Worm (Caenorhabditis elegans): Measurements from ENCODE around the gene cla-1.

The cla-1 gene

ce11 chrIV:7551254-7551653, 37.5 kb upstream of the cla-1 start:
- no peak for TF ChIP-seq ces-1 (GFP tag; optimal IDR thresholded peaks at IDR 0.05)
- no peak for TF ChIP-seq nhr-76 (tag; optimal IDR thresholded peaks at IDR 0.05)
- no peak for TF ChIP-seq tbx-8 (GFP tag; optimal IDR thresholded peaks at IDR 0.05)
- no peak for TF ChIP-seq hlh-1 (tag; optimal IDR thresholded peaks at IDR 0.05)
- TF ChIP-seq mab-5 (tag; optimal IDR thresholded peaks at IDR 0.05): no peak
- no peak for TF ChIP-seq ztf-11 (tag; optimal IDR thresholded peaks at IDR 0.05)
- no peak for TF ChIP-seq bed-3 (GFP tag; optimal IDR thresholded peaks at IDR 0.05)

- TF ChIP-seq tbx-8 (GFP tag; optimal IDR thresholded peaks at IDR 0.05): no peak
- TF ChIP-seq elt-1 (tag; optimal IDR thresholded peaks at IDR 0.05; ENCODE audit: borderline replicate concordance, insufficient read depth): no peak
- no peak for TF ChIP-seq mls-2 (tag; optimal IDR thresholded peaks at IDR 0.05)
- no peak for TF ChIP-seq blmp-1 (tag; optimal IDR thresholded peaks at IDR 0.05)
- TF ChIP-seq hlh-1 (tag; optimal IDR thresholded peaks at IDR 0.05): no peak
- TF ChIP-seq ceh-39 (tag; optimal IDR thresholded peaks at IDR 0.05): no peak
- no peak for TF ChIP-seq unc-39 (tag; optimal IDR thresholded peaks at IDR 0.05)
- TF ChIP-seq ztf-11 (tag; optimal IDR thresholded peaks at IDR 0.05): no peak
- TF ChIP-seq lin-32 (GFP tag; optimal IDR thresholded peaks at IDR 0.05): no peak
- no peak for TF ChIP-seq ham-2 (GFP tag; optimal IDR thresholded peaks at IDR 0.05)
- TF ChIP-seq nhr-2 (tag; optimal IDR thresholded peaks at IDR 0.05): no peak
- no peak for TF ChIP-seq snpc-4 (tag; optimal IDR thresholded peaks at IDR 0.05)
- no peak for TF ChIP-seq unc-120 (tag; optimal IDR thresholded peaks at IDR 0.05; ENCODE audit: poor library complexity, severe bottlenecking)
- TF ChIP-seq flh-1 (GFP tag; optimal IDR thresholded peaks at IDR 0.05): no peak
- TF ChIP-seq M03D4.4 (tag; optimal IDR thresholded peaks at IDR 0.05): no peak
- TF ChIP-seq zip-8 (tag; optimal IDR thresholded peaks at IDR 0.05): no peak
- TF ChIP-seq ces-1 (GFP tag; optimal IDR thresholded peaks at IDR 0.05): no peak
- no peak for TF ChIP-seq nhr-237 (tag; optimal IDR thresholded peaks at IDR 0.05)
- no peak for TF ChIP-seq nhr-76 (tag; optimal IDR thresholded peaks at IDR 0.05)
- no peak for TF ChIP-seq mab-5 (tag; optimal IDR thresholded peaks at IDR 0.05)
Observed at ce11 chrIV:7552100-7552499, 36.6 kb upstream of the cla-1 start.

- TF ChIP-seq lin-13 (tag; optimal IDR thresholded peaks at IDR 0.05) (no peak), unc-39 (tag; optimal IDR thresholded peaks at IDR 0.05) (no peak), mab-5 (tag; optimal IDR thresholded peaks at IDR 0.05) (no peak), nhr-12 (tag; optimal IDR thresholded peaks at IDR 0.05) (peak; percentile 90)
Observed at ce11 chrIV:7552958-7553553, 35.7 kb upstream of the cla-1 start, which contains the start of gene dif-1. TSS of gene dif-1 (minus strand) at chrIV:7553008.

ce11 chrIV:7554351-7554750, 34.4 kb upstream of the cla-1 start, which contains the start of gene F49E8.6:
TSS of gene F49E8.6 (minus strand) at chrIV:7554667.
- TF ChIP-seq hlh-1 (tag; optimal IDR thresholded peaks at IDR 0.05): no peak
- no peak for TF ChIP-seq blmp-1 (tag; optimal IDR thresholded peaks at IDR 0.05)
- TF ChIP-seq elt-3 (tag; optimal IDR thresholded peaks at IDR 0.05): no peak
- TF ChIP-seq sem-2 (GFP tag; optimal IDR thresholded peaks at IDR 0.05): no peak
- TF ChIP-seq unc-62 (GFP tag; optimal IDR thresholded peaks at IDR 0.05): no peak
- no peak for TF ChIP-seq unc-120 (tag; optimal IDR thresholded peaks at IDR 0.05; ENCODE audit: poor library complexity, severe bottlenecking)
- no peak for TF ChIP-seq nhr-12 (tag; optimal IDR thresholded peaks at IDR 0.05)
- no peak for TF ChIP-seq nhr-76 (tag; optimal IDR thresholded peaks at IDR 0.05)
- no peak for TF ChIP-seq mab-5 (tag; optimal IDR thresholded peaks at IDR 0.05)
- TF ChIP-seq ces-1 (GFP tag; optimal IDR thresholded peaks at IDR 0.05): no peak
- TF ChIP-seq ceh-43 (GFP tag; optimal IDR thresholded peaks at IDR 0.05): no peak

- TF ChIP-seq nhr-76 (tag; optimal IDR thresholded peaks at IDR 0.05) (no peak), nhr-12 (tag; optimal IDR thresholded peaks at IDR 0.05) (no peak), hlh-1 (tag; optimal IDR thresholded peaks at IDR 0.05) (no peak), unc-120 (tag; optimal IDR thresholded peaks at IDR 0.05; ENCODE audit: poor library complexity, severe bottlenecking) (no peak), bed-3 (GFP tag; optimal IDR thresholded peaks at IDR 0.05) (no peak), mab-5 (tag; optimal IDR thresholded peaks at IDR 0.05) (no peak), unc-39 (tag; optimal IDR thresholded peaks at IDR 0.05) (no peak)
Observed at ce11 chrIV:7556265-7556866, 32.4 kb upstream of the cla-1 start, which contains the start of the genes F49E8.7, F49E8.8 and nprl-2. TSS of gene F49E8.7 (minus strand) at chrIV:7556365. TSS of gene F49E8.8 (plus strand) at chrIV:7556637. TSS of gene nprl-2 (plus strand) at chrIV:7556816.

DNA sequence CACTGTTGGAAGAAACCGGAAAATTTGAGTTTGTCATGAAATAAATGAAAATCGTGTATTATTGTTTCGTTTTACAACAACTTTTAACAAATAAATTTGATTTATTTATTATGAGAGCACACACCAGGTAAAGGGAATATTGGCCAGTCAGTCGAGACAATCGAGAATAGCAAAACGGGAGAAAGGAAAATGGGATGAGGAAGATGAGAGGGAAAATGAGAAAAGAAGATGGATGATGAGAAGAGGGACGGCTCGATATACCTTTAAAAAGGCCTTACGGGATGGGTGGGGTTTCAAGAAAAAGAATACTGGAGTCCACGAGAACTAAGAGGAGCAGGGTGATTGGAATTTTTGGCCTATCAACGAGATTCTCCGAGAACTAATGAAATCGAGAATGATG, 30.1 kb upstream of the cla-1 start:
- TF ChIP-seq nhr-12 (tag; optimal IDR thresholded peaks at IDR 0.05): no peak
- TF ChIP-seq ham-2 (GFP tag; optimal IDR thresholded peaks at IDR 0.05): no peak
- TF ChIP-seq drap-1 (GFP tag; optimal IDR thresholded peaks at IDR 0.05): no peak
- no peak for TF ChIP-seq unc-39 (tag; optimal IDR thresholded peaks at IDR 0.05)
- TF ChIP-seq nhr-76 (tag; optimal IDR thresholded peaks at IDR 0.05): no peak
- no peak for TF ChIP-seq nhr-28 (tag; optimal IDR thresholded peaks at IDR 0.05)
- no peak for TF ChIP-seq zip-8 (tag; optimal IDR thresholded peaks at IDR 0.05)
- TF ChIP-seq lsy-2 (tag; optimal IDR thresholded peaks at IDR 0.05): no peak
- TF ChIP-seq ceh-83 (GFP tag; optimal IDR thresholded peaks at IDR 0.05): no peak
- no peak for TF ChIP-seq mls-2 (tag; optimal IDR thresholded peaks at IDR 0.05)
- TF ChIP-seq unc-120 (tag; optimal IDR thresholded peaks at IDR 0.05; ENCODE audit: poor library complexity, severe bottlenecking): no peak
- no peak for TF ChIP-seq blmp-1 (tag; optimal IDR thresholded peaks at IDR 0.05)
- TF ChIP-seq M03D4.4 (tag; optimal IDR thresholded peaks at IDR 0.05): no peak
